Fruit fly (Drosophila melanogaster) whole organism, embryonic: Measurements from ENCODE around the gene Bem46.

Source experiments
- Atf6 ChIP-seq: fragments of 200-800 bp; sonication (Bioruptor generic); IDR thresholded peaks from 2 replicates; pipeline ENCODE4 v1.3.6; 2022; ENCODE audit warnings: missing biosample characterization, missing genetic modification characterization
- Bteb2 ChIP-seq: fragments of 200-800 bp; sonication (Bioruptor generic); optimal IDR thresholded peaks from 2 replicates; lab custom pipeline; 2016; ENCODE audit warnings: missing biosample characterization, missing genetic modification characterization
- CG10959 ChIP-seq: fragments of 200-800 bp; sonication (Bioruptor generic); IDR thresholded peaks from 2 replicates; pipeline ENCODE4 v1.3.6; 2022; ENCODE audit warnings: missing biosample characterization, missing genetic modification characterization
- CG11456 ChIP-seq: fragments of 200-800 bp; sonication (Bioruptor generic); IDR thresholded peaks from 3 replicates; pipeline ENCODE4 v1.3.6; 2022; ENCODE audit warnings: missing biosample characterization, missing genetic modification characterization
- CG11504 ChIP-seq: fragments of 200-800 bp; sonication (Bioruptor generic); optimal IDR thresholded peaks from 3 replicates; lab custom pipeline; 2019; ENCODE audit warnings: missing biosample characterization, mild to moderate bottlenecking, missing genetic modification characterization, moderate library complexity
- CG13424 ChIP-seq: fragments of 200-800 bp; sonication (Bioruptor generic); optimal IDR thresholded peaks from 2 replicates; lab custom pipeline; 2019; ENCODE audit warnings: missing biosample characterization, mild to moderate bottlenecking, missing genetic modification characterization, moderate library complexity
- CG13894 ChIP-seq: fragments of 200-800 bp; sonication (Bioruptor generic); optimal IDR thresholded peaks from 3 replicates; lab custom pipeline; 2018; ENCODE audit warnings: missing biosample characterization, mild to moderate bottlenecking, missing genetic modification characterization, moderate library complexity
- CG15073 ChIP-seq: fragments of 200-800 bp; sonication (Bioruptor generic); optimal IDR thresholded peaks from 2 replicates; lab custom pipeline; 2016; ENCODE audit warnings: missing biosample characterization, missing genetic modification characterization
- CG17186 ChIP-seq: fragments of 200-800 bp; sonication (Bioruptor generic); optimal IDR thresholded peaks from 3 replicates; lab custom pipeline; 2017; ENCODE audit warnings: missing biosample characterization, missing genetic modification reagents, missing genetic modification characterization
- CG17361 ChIP-seq: fragments of 200-800 bp; sonication (Bioruptor generic); IDR thresholded peaks from 3 replicates; pipeline ENCODE4 v1.3.6; 2022; ENCODE audit warnings: missing biosample characterization, missing genetic modification characterization
- CG17802 ChIP-seq: fragments of 200-800 bp; sonication (Bioruptor generic); optimal IDR thresholded peaks from 2 replicates; lab custom pipeline; 2018; ENCODE audit warnings: missing biosample characterization, mild to moderate bottlenecking, missing genetic modification characterization, moderate library complexity
- CG18476 ChIP-seq: fragments of 200-800 bp; sonication (Bioruptor generic); optimal IDR thresholded peaks from 2 replicates; lab custom pipeline; 2016; ENCODE audit warnings: missing biosample characterization, mild to moderate bottlenecking, missing genetic modification characterization
- CG2202 ChIP-seq: fragments of 200-800 bp; sonication (Bioruptor generic); optimal IDR thresholded peaks from 2 replicates; lab custom pipeline; 2018; ENCODE audit warnings: missing biosample characterization, mild to moderate bottlenecking, missing genetic modification characterization
- CG2875 ChIP-seq: fragments of 200-800 bp; sonication (Bioruptor generic); optimal IDR thresholded peaks from 2 replicates; lab custom pipeline; 2017; ENCODE audit warnings: missing biosample characterization, mild to moderate bottlenecking, missing genetic modification characterization, missing genetic modification reagents
- CG31441 ChIP-seq: fragments of 200-800 bp; sonication (Bioruptor generic); IDR thresholded peaks from 2 replicates; pipeline ENCODE4 v1.3.6; 2022; ENCODE audit warnings: missing biosample characterization, missing genetic modification characterization
- CG33557 ChIP-seq: fragments of 200-800 bp; sonication (Bioruptor generic); optimal IDR thresholded peaks from 2 replicates; lab custom pipeline; 2019; ENCODE audit warnings: missing biosample characterization, mild to moderate bottlenecking, missing genetic modification characterization, moderate library complexity
- CG4730 ChIP-seq: fragments of 200-800 bp; sonication (Bioruptor generic); IDR thresholded peaks from 2 replicates; pipeline ENCODE4 v1.3.6; 2022; ENCODE audit warnings: missing biosample characterization, missing genetic modification characterization
- CG4854 ChIP-seq: fragments of 200-800 bp; sonication (Bioruptor generic); optimal IDR thresholded peaks from 2 replicates; lab custom pipeline; 2016; ENCODE audit warnings: missing biosample characterization, missing genetic modification characterization, inconsistent platforms
- CG5180 ChIP-seq: fragments of 200-800 bp; sonication (Bioruptor generic); optimal IDR thresholded peaks from 3 replicates; lab custom pipeline; 2017; ENCODE audit warnings: missing biosample characterization, missing genetic modification characterization, mild to moderate bottlenecking, moderate library complexity, missing genetic modification reagents
- CG5245 ChIP-seq: fragments of 200-800 bp; sonication (Bioruptor generic); optimal IDR thresholded peaks from 3 replicates; lab custom pipeline; 2016; ENCODE audit warnings: missing biosample characterization, missing genetic modification characterization
- CG6791 ChIP-seq: fragments of 200-800 bp; sonication (Bioruptor generic); IDR thresholded peaks from 3 replicates; pipeline ENCODE4 v1.3.6; 2022; ENCODE audit warnings: missing biosample characterization, missing genetic modification characterization; ENCODE audit not compliant: partially characterized antibody
- CG8359 ChIP-seq: fragments of 200-800 bp; sonication (Bioruptor generic); optimal IDR thresholded peaks from 2 replicates; lab custom pipeline; 2017; ENCODE audit warnings: missing biosample characterization, mild to moderate bottlenecking, missing genetic modification characterization, borderline replicate concordance
- CG9876 ChIP-seq: fragments of 200-800 bp; sonication (Bioruptor generic); optimal IDR thresholded peaks from 2 replicates; lab custom pipeline; 2016; ENCODE audit warnings: missing biosample characterization, missing genetic modification characterization
- Dp ChIP-seq: fragments of 200-800 bp; sonication (Bioruptor generic); optimal IDR thresholded peaks from 2 replicates; lab custom pipeline; 2018; ENCODE audit warnings: missing biosample characterization, mild to moderate bottlenecking, missing genetic modification characterization, moderate library complexity
- Gug ChIP-seq: fragments of 200-800 bp; sonication (Bioruptor generic); IDR thresholded peaks from 4 replicates; pipeline ENCODE4 v1.3.6; 2022; ENCODE audit warnings: missing biosample characterization, missing genetic modification characterization
- Hand ChIP-seq: fragments of 200-800 bp; sonication (Bioruptor generic); optimal IDR thresholded peaks from 2 replicates; lab custom pipeline; 2017; ENCODE audit warnings: mild to moderate bottlenecking, missing biosample characterization, missing genetic modification reagents, missing genetic modification characterization
- Hr3 ChIP-seq: fragments of 200-800 bp; sonication (Bioruptor generic); optimal IDR thresholded peaks from 3 replicates; lab custom pipeline; 2016; ENCODE audit warnings: missing biosample characterization, missing genetic modification characterization
- Hr78 ChIP-seq, 2 experiments: fragments of 200-800 bp in 1 of 2; fragments of >200 bp in 1 of 2; sonication (Bioruptor generic) in 1 of 2; optimal IDR thresholded peaks; 2 replicates each; lab custom pipeline; 2017 to 2019; ENCODE audit warnings: missing biosample characterization in 2 of 2, missing genetic modification characterization in 2 of 2, mild to moderate bottlenecking in 1 of 2, moderate library complexity in 1 of 2
- Mes4 ChIP-seq: fragments of 200-800 bp; sonication (Bioruptor generic); optimal IDR thresholded peaks from 2 replicates; lab custom pipeline; 2016; ENCODE audit warnings: missing biosample characterization, missing genetic modification characterization
- Trl ChIP-seq, 3 experiments: fragments of >200 bp in 2 of 3; fragments of 200-800 bp in 1 of 3; sonication (Bioruptor generic) in 1 of 3; optimal IDR thresholded peaks; 2 replicates in 1 of 3; 3 replicates in 2 of 3; lab custom pipeline; 2016 to 2017; ENCODE audit warnings: missing biosample characterization in 1 of 3, missing genetic modification characterization in 1 of 3
- YL-1 ChIP-seq: fragments of 200-800 bp; sonication (Bioruptor generic); optimal IDR thresholded peaks from 3 replicates; lab custom pipeline; 2017; ENCODE audit warnings: missing biosample characterization, mild to moderate bottlenecking, missing genetic modification characterization
- abd-A ChIP-seq: fragments of 200-800 bp; sonication (Bioruptor generic); optimal IDR thresholded peaks from 3 replicates; lab custom pipeline; 2019; ENCODE audit warnings: missing biosample characterization, mild to moderate bottlenecking, missing genetic modification characterization, moderate library complexity
- bcd ChIP-seq: fragments of 200-800 bp; sonication (Bioruptor generic); optimal IDR thresholded peaks from 2 replicates; lab custom pipeline; 2017; ENCODE audit warnings: missing biosample characterization, mild to moderate bottlenecking, missing genetic modification characterization
- br ChIP-seq: fragments of >200 bp; optimal IDR thresholded peaks from 2 replicates; lab custom pipeline; 2017
- chm ChIP-seq: fragments of 200-800 bp; sonication (Bioruptor generic); IDR thresholded peaks from 2 replicates; pipeline ENCODE4 v1.3.6; 2022; ENCODE audit warnings: missing biosample characterization, missing genetic modification characterization
- corto ChIP-seq: fragments of 200-800 bp; sonication (Bioruptor generic); optimal IDR thresholded peaks from 2 replicates; lab custom pipeline; 2016; ENCODE audit warnings: missing biosample characterization, mild to moderate bottlenecking, missing genetic modification characterization, moderate library complexity
- disco-r ChIP-seq: fragments of 200-800 bp; sonication (Bioruptor generic); optimal IDR thresholded peaks from 2 replicates; lab custom pipeline; 2016; ENCODE audit warnings: missing biosample characterization, missing genetic modification characterization
- esg ChIP-seq: fragments of 200-800 bp; sonication (Bioruptor generic); conservative IDR thresholded peaks from 2 replicates; pipeline ENCODE4 v1.3.6; 2022; ENCODE audit warnings: missing biosample characterization, missing genetic modification characterization
- ftz-f1 ChIP-seq: fragments of 200-800 bp; sonication (Bioruptor generic); optimal IDR thresholded peaks from 2 replicates; lab custom pipeline; 2016; ENCODE audit warnings: missing biosample characterization, missing genetic modification characterization
- gce ChIP-seq: fragments of 200-800 bp; sonication (Bioruptor generic); IDR thresholded peaks from 3 replicates; pipeline ENCODE4 v1.3.6; 2022; ENCODE audit warnings: missing biosample characterization, missing genetic modification characterization
- gsb ChIP-seq: fragments of 200-800 bp; sonication (Bioruptor generic); IDR thresholded peaks from 2 replicates; pipeline ENCODE4 v1.3.6; 2022; ENCODE audit warnings: missing biosample characterization, missing genetic modification characterization
- hth ChIP-seq: fragments of >200 bp; optimal IDR thresholded peaks from 2 replicates; lab custom pipeline; 2017; ENCODE audit warnings: inconsistent platforms
- klu ChIP-seq: fragments of 200-800 bp; sonication (Bioruptor generic); IDR thresholded peaks from 2 replicates; pipeline ENCODE4 v1.3.6; 2022; ENCODE audit warnings: missing biosample characterization, missing genetic modification characterization
- lab ChIP-seq: fragments of 200-800 bp; sonication (Bioruptor generic); optimal IDR thresholded peaks from 3 replicates; lab custom pipeline; 2017; ENCODE audit warnings: missing biosample characterization, missing genetic modification characterization, mild to moderate bottlenecking, moderate library complexity, missing genetic modification reagents
- ranshi ChIP-seq: fragments of 200-800 bp; sonication (Bioruptor generic); IDR thresholded peaks from 2 replicates; pipeline ENCODE4 v1.3.6; 2022; ENCODE audit warnings: missing biosample characterization, missing genetic modification characterization
- sr ChIP-seq: fragments of 200-800 bp; sonication (Bioruptor generic); IDR thresholded peaks from 3 replicates; pipeline ENCODE4 v1.3.6; 2022; ENCODE audit warnings: missing biosample characterization, missing genetic modification characterization
- vvl ChIP-seq: fragments of 200-800 bp; sonication (Bioruptor generic); IDR thresholded peaks from 2 replicates; pipeline ENCODE4 v1.3.6; 2022; ENCODE audit warnings: missing biosample characterization, missing genetic modification characterization
- wdn ChIP-seq: fragments of 200-800 bp; sonication (Bioruptor generic); IDR thresholded peaks from 2 replicates; pipeline ENCODE4 v1.3.6; 2022; ENCODE audit warnings: missing biosample characterization, missing genetic modification characterization
- zf30C ChIP-seq: fragments of 200-800 bp; sonication (Bioruptor generic); optimal IDR thresholded peaks from 3 replicates; lab custom pipeline; 2018; ENCODE audit warnings: missing biosample characterization, mild to moderate bottlenecking, missing genetic modification characterization
- zfh1 ChIP-seq: fragments of 200-800 bp; sonication (Bioruptor generic); IDR thresholded peaks from 3 replicates; pipeline ENCODE4 v1.3.6; 2022; ENCODE audit warnings: missing biosample characterization, missing genetic modification characterization

Gene Bem46

DNA sequence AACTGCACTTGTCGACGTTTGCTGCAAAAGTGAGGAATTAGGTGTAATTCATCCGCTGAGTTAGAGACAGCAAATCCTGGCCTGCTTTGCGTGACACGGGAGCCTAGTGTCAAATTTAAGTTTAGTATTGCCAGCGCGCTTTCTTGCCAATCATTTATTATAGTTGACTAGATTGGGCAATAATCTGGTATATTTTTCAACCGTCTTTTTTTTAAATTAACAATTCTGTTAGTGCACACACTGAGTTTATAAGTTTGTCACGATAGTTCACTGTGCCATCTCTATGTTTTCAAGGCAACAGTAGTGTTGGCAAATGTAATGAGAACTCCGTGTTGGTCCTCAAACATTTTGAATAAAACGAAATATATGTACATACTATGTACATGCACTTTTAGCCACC is 11.1 kb upstream of the Bem46 start, which contains the start of the genes CG9641 and CG3165 (continued):
- TF ChIP-seq CG11504 (no peak), CG2202 (tag; lab: Kevin White, UChicago) (peak; percentile 61), CG13894 (tag; lab: Kevin White, UChicago) (peak; percentile 86), CG11456 (GFP tag; lab: Robert Waterston, UW) (peak; percentile 90), vvl (GFP tag; lab: Robert Waterston, UW) (peak; percentile 81), Bteb2 (peak; percentile 85), Hr3 (peak; percentile 82), CG13424 (tag; lab: Kevin White, UChicago) (peak; percentile 86), CG2875 (peak; percentile 33), ranshi (GFP tag; lab: Robert Waterston, UW) (peak; percentile 78; the same call in 1 of the 2 replicates), Hand (GFP tag; lab: Kevin White, UChicago) (peak; percentile 50), Trl (optimal IDR thresholded peaks at IDR 0.05; lab: Kevin White, UChicago) (no peak), Trl (GFP tag; optimal IDR thresholded peaks at IDR 0.05; lab: Kevin White, UChicago) (peak; percentile 92), disco-r (GFP tag; lab: Kevin White, UChicago) (peak; percentile 74), sr (no peak), Dp (peak; percentile 46), gce (GFP tag; lab: Robert Waterston, UW) (peak; percentile 52; the same call in 1 of the 3 replicates), CG18476 (GFP tag; lab: Kevin White, UChicago) (peak; percentile 77), CG31441 (GFP tag; lab: Robert Waterston, UW) (no peak; the same call in 1 of the 2 replicates), chm (peak; percentile 70; the same call in 1 of the 2 replicates), esg (GFP tag; lab: Robert Waterston, UW) (peak; percentile 69), CG10959 (peak; percentile 76), bcd (GFP tag; lab: Kevin White, UChicago) (peak; percentile 80), ftz-f1 (GFP tag; lab: Kevin White, UChicago) (peak; percentile 99), klu (GFP tag; lab: Robert Waterston, UW) (peak; percentile 76; the same call in 1 of the 2 replicates), gsb (GFP tag; lab: Robert Waterston, UW) (peak; percentile 66; the same call in 1 of the 2 replicates), Hr78 (GFP tag; optimal IDR thresholded peaks at IDR 0.05; lab: Kevin White, UChicago) (no peak), CG8359 (GFP tag; lab: Kevin White, UChicago) (peak; percentile 51), CG6791 (peak; percentile 92), CG5245 (GFP tag; lab: Kevin White, UChicago) (peak; percentile 87), CG15073 (GFP tag; lab: Kevin White, UChicago) (peak; percentile 43), Mes4 (peak; percentile 80), wdn (GFP tag; lab: Robert Waterston, UW) (no peak; the same call in 1 of the 2 replicates), CG5180 (GFP tag; lab: Kevin White, UChicago) (no peak), YL-1 (peak; percentile 71), CG33557 (GFP tag; lab: Kevin White, UChicago) (peak; percentile 86), corto (no peak), CG4854 (GFP tag; lab: Kevin White, UChicago) (peak; percentile 78), CG17186 (GFP tag; lab: Kevin White, UChicago) (peak; percentile 75), CG4730 (peak; percentile 69), Atf6 (GFP tag; lab: Robert Waterston, UW) (peak; percentile 80), zf30C (no peak), hth (lab: Kevin White, UChicago) (no peak), br (lab: Kevin White, UChicago) (no peak), zfh1 (GFP tag; lab: Robert Waterston, UW) (peak; percentile 86), CG17802 (peak; percentile 40), abd-A (tag; lab: Kevin White, UChicago) (no peak), CG9876 (GFP tag; lab: Kevin White, UChicago) (peak; percentile 53), lab (no peak), CG17361 (GFP tag; lab: Robert Waterston, UW) (no peak; the same call in 1 of the 3 replicates), Gug (GFP tag; lab: Robert Waterston, UW) (peak; percentile 91)
